Worm (Caenorhabditis elegans) whole organism, L4 larva: ENCODE results near the gene oac-7.

ENCODE experiments used
- D1046.2 ChIP-seq: fragments of 200-800 bp; sonication (Bioruptor generic); IDR thresholded peaks from 2 replicates; pipeline ENCODE4 v1.3.6; 2022; ENCODE audit warnings: missing genetic modification characterization, missing compliant biosample characterization
- F10B5.3 ChIP-seq: sonication (generic microtip); optimal IDR thresholded peaks from 2 replicates; lab custom pipeline; 2016; ENCODE audit warnings: mild to moderate bottlenecking, missing genetic modification characterization, missing compliant biosample characterization
- F26F4.8 ChIP-seq: fragments of 200-800 bp; sonication (Bioruptor generic); conservative IDR thresholded peaks from 2 replicates; pipeline ENCODE4 v1.3.6; 2022; ENCODE audit warnings: missing genetic modification characterization, missing compliant biosample characterization
- Y5F2A.4 ChIP-seq: fragments of 200-800 bp; sonication (Bioruptor generic); optimal IDR thresholded peaks from 2 replicates; lab custom pipeline; 2018; ENCODE audit warnings: mild to moderate bottlenecking, missing genetic modification characterization, missing compliant biosample characterization
- ZK337.2 ChIP-seq: fragments of 200-800 bp; sonication (Bioruptor generic); IDR thresholded peaks from 2 replicates; pipeline ENCODE4 v1.3.6; 2022; ENCODE audit warnings: missing genetic modification reagents, missing genetic modification characterization, missing compliant biosample characterization
- ZK546.5 ChIP-seq, 2 experiments: sonication (generic microtip); optimal IDR thresholded peaks; 2 replicates each; lab custom pipeline; 2017; ENCODE audit warnings: missing biosample characterization in 2 of 2, missing genetic modification characterization in 2 of 2
- aha-1 ChIP-seq: fragments of 150-350 bp; peaks from one replicate; lab custom pipeline; 2014; ENCODE audit warnings: missing biosample characterization, missing genetic modification characterization
- aly-2 ChIP-seq: sonication (generic microtip); optimal IDR thresholded peaks from 2 replicates; lab custom pipeline; 2018; ENCODE audit warnings: missing biosample characterization, missing genetic modification characterization
- arid-1 ChIP-seq: fragments of 200-800 bp; sonication (Bioruptor generic); conservative IDR thresholded peaks from 2 replicates; pipeline ENCODE4 v1.3.6; 2022; ENCODE audit warnings: missing genetic modification reagents, missing genetic modification characterization, missing compliant biosample characterization
- ceh-20 ChIP-seq: fragments of 200-800 bp; sonication (Bioruptor generic); IDR thresholded peaks from 2 replicates; pipeline ENCODE4 v1.3.6; 2022; ENCODE audit warnings: missing genetic modification reagents, missing genetic modification characterization, missing compliant biosample characterization
- ceh-32 ChIP-seq: sonication (generic microtip); optimal IDR thresholded peaks from 2 replicates; lab custom pipeline; 2016; ENCODE audit warnings: mild to moderate bottlenecking, missing genetic modification characterization, missing compliant biosample characterization; ENCODE audit not compliant: poor library complexity
- ceh-62 ChIP-seq: sonication (generic microtip); optimal IDR thresholded peaks from 2 replicates; lab custom pipeline; 2017; ENCODE audit warnings: missing biosample characterization, missing genetic modification characterization
- ces-1 ChIP-seq: fragments of 150-350 bp; sonication (generic microtip); optimal IDR thresholded peaks from 4 replicates; lab custom pipeline; 2014; ENCODE audit warnings: missing biosample characterization, missing genetic modification reagents, missing genetic modification characterization
- cey-2 ChIP-seq: sonication (generic microtip); optimal IDR thresholded peaks from 3 replicates; lab custom pipeline; 2017; ENCODE audit warnings: missing genetic modification characterization, mild to moderate bottlenecking, missing compliant biosample characterization, antibody characterized with exemption, borderline replicate concordance; ENCODE audit not compliant: insufficient read depth
- ctbp-1 ChIP-seq: fragments of 200-800 bp; sonication (Bioruptor generic); IDR thresholded peaks from 2 replicates; pipeline ENCODE4 v1.3.6; 2022; ENCODE audit warnings: missing genetic modification reagents, missing genetic modification characterization, missing compliant biosample characterization
- daf-16 ChIP-seq, 3 experiments: sonication (generic microtip); optimal IDR thresholded peaks; 2 replicates each; lab custom pipeline; 2016 to 2017; ENCODE audit warnings: missing genetic modification characterization in 3 of 3, missing genetic modification reagents in 3 of 3, mild to moderate bottlenecking in 2 of 3, missing compliant biosample characterization in 2 of 3, missing biosample characterization in 1 of 3, moderate library complexity in 1 of 3
- daf-19 ChIP-seq: fragments of 200-800 bp; sonication (Bioruptor generic); conservative IDR thresholded peaks from 2 replicates; pipeline ENCODE4 v1.3.6; 2022; ENCODE audit warnings: missing genetic modification characterization, missing compliant biosample characterization
- dmd-8 ChIP-seq: fragments of 200-800 bp; sonication (Bioruptor generic); IDR thresholded peaks from 2 replicates; pipeline ENCODE4 v1.3.6; 2022; ENCODE audit warnings: missing genetic modification characterization, missing compliant biosample characterization
- dmd-9 ChIP-seq: fragments of 200-800 bp; sonication (Bioruptor generic); IDR thresholded peaks from 2 replicates; pipeline ENCODE4 v1.3.6; 2022; ENCODE audit warnings: missing genetic modification reagents, missing genetic modification characterization, missing compliant biosample characterization
- dpl-1 ChIP-seq: fragments of 150-350 bp; optimal IDR thresholded peaks from 2 replicates; lab custom pipeline; 2014; ENCODE audit warnings: missing biosample characterization, missing genetic modification reagents, missing genetic modification characterization
- duxl-1 ChIP-seq: sonication (generic microtip); optimal IDR thresholded peaks from 2 replicates; lab custom pipeline; 2016; ENCODE audit warnings: mild to moderate bottlenecking, missing genetic modification characterization, moderate library complexity, missing compliant biosample characterization; ENCODE audit not compliant: poor library complexity
- dve-1 ChIP-seq: sonication (generic microtip); optimal IDR thresholded peaks from 2 replicates; lab custom pipeline; 2017; ENCODE audit warnings: antibody characterized with exemption, mild to moderate bottlenecking, missing genetic modification characterization, missing compliant biosample characterization; ENCODE audit not compliant: insufficient read depth
- egl-43 ChIP-seq: fragments of 200-800 bp; sonication (Bioruptor generic); IDR thresholded peaks from 2 replicates; pipeline ENCODE4 v1.3.6; 2022; ENCODE audit warnings: missing genetic modification reagents, missing genetic modification characterization, missing compliant biosample characterization
- fos-1 ChIP-seq: fragments of 150-350 bp; optimal IDR thresholded peaks from 2 replicates; lab custom pipeline; 2014; ENCODE audit warnings: missing biosample characterization, missing genetic modification characterization
- jun-1 ChIP-seq: fragments of 150-350 bp; optimal IDR thresholded peaks from 2 replicates; lab custom pipeline; 2014; ENCODE audit warnings: missing biosample characterization, missing genetic modification reagents, missing genetic modification characterization
- lin-1 ChIP-seq: fragments of 200-800 bp; sonication (Bioruptor generic); IDR thresholded peaks from 2 replicates; pipeline ENCODE4 v1.3.6; 2022; ENCODE audit warnings: missing genetic modification reagents, missing genetic modification characterization, missing compliant biosample characterization
- lin-15B ChIP-seq: fragments of 150-350 bp; sonication (generic microtip); optimal IDR thresholded peaks from 3 replicates; lab custom pipeline; 2014; ENCODE audit warnings: missing biosample characterization, missing genetic modification characterization
- lin-29 ChIP-seq: fragments of 200-800 bp; sonication (Bioruptor generic); IDR thresholded peaks from 2 replicates; pipeline ENCODE4 v1.3.6; 2022; ENCODE audit warnings: missing genetic modification reagents, missing genetic modification characterization, missing compliant biosample characterization
- lin-39 ChIP-seq: fragments of 150-350 bp; optimal IDR thresholded peaks from 2 replicates; lab custom pipeline; 2014; ENCODE audit warnings: missing biosample characterization, missing genetic modification reagents, missing genetic modification characterization
- lir-3 ChIP-seq: sonication (generic microtip); optimal IDR thresholded peaks from 2 replicates; lab custom pipeline; 2016; ENCODE audit warnings: mild to moderate bottlenecking, missing genetic modification characterization, missing compliant biosample characterization
- lsy-2 ChIP-seq, 2 experiments: fragments of 150-350 bp in 1 of 2; sonication (generic microtip) in 1 of 2; optimal IDR thresholded peaks; 2 replicates each; lab custom pipeline; 2014 to 2017; ENCODE audit warnings: missing biosample characterization in 2 of 2, missing genetic modification characterization in 2 of 2
- madf-5 ChIP-seq, 2 experiments: fragments of 200-800 bp; sonication (Bioruptor generic); IDR thresholded peaks; 2 replicates each; pipeline ENCODE4 v1.3.6; 2022; ENCODE audit warnings: missing compliant biosample characterization in 2 of 2, missing genetic modification characterization in 2 of 2
- madf-9 ChIP-seq: fragments of 200-800 bp; sonication (Bioruptor generic); conservative IDR thresholded peaks from 2 replicates; pipeline ENCODE4 v1.3.6; 2022; ENCODE audit warnings: missing genetic modification reagents, missing genetic modification characterization, missing compliant biosample characterization
- mdt-29 ChIP-seq: fragments of 200-800 bp; sonication (Bioruptor generic); IDR thresholded peaks from 2 replicates; pipeline ENCODE4 v1.3.6; 2022; ENCODE audit warnings: missing genetic modification reagents, missing genetic modification characterization, missing compliant biosample characterization
- mep-1 ChIP-seq: fragments of 150-350 bp; sonication (generic microtip); optimal IDR thresholded peaks from 3 replicates; lab custom pipeline; 2014; ENCODE audit warnings: missing biosample characterization, missing genetic modification characterization
- mxl-2 ChIP-seq: fragments of 200-800 bp; sonication (Bioruptor generic); conservative IDR thresholded peaks from 2 replicates; pipeline ENCODE4 v1.3.6; 2022; ENCODE audit warnings: missing genetic modification reagents, missing genetic modification characterization, missing compliant biosample characterization
- mxl-3 ChIP-seq: fragments of 200-800 bp; sonication (Bioruptor generic); optimal IDR thresholded peaks from 2 replicates; lab custom pipeline; 2018; ENCODE audit warnings: mild to moderate bottlenecking, missing genetic modification characterization, missing compliant biosample characterization
- nhr-42 ChIP-seq: fragments of 200-800 bp; sonication (Bioruptor generic); IDR thresholded peaks from 2 replicates; pipeline ENCODE4 v1.3.6; 2022; ENCODE audit warnings: missing genetic modification characterization, missing compliant biosample characterization
- nhr-6 ChIP-seq: fragments of 150-350 bp; optimal IDR thresholded peaks from 2 replicates; lab custom pipeline; 2014; ENCODE audit warnings: missing biosample characterization, missing genetic modification characterization
- nhr-77 ChIP-seq: fragments of 150-350 bp; optimal IDR thresholded peaks from 2 replicates; lab custom pipeline; 2014; ENCODE audit warnings: missing biosample characterization, missing genetic modification characterization
- pha-4 ChIP-seq, 2 experiments: fragments of 150-350 bp in 1 of 2; fragments of 200-800 bp in 1 of 2; sonication (Bioruptor generic) in 1 of 2; IDR thresholded peaks in 1 of 2; optimal IDR thresholded peaks in 1 of 2; 2 replicates each; pipeline versions ENCODE4 v1.3.6 to Lab custom; 2014 to 2022; ENCODE audit warnings: missing genetic modification characterization in 2 of 2, missing genetic modification reagents in 2 of 2, missing biosample characterization in 1 of 2, missing compliant biosample characterization in 1 of 2
- pqm-1 ChIP-seq: sonication (generic microtip); optimal IDR thresholded peaks from 2 replicates; lab custom pipeline; 2017; ENCODE audit warnings: missing biosample characterization, missing genetic modification characterization
- rbr-2 ChIP-seq: sonication (generic microtip); optimal IDR thresholded peaks from 2 replicates; lab custom pipeline; 2016; ENCODE audit warnings: missing genotype, missing genetic modification characterization, missing compliant biosample characterization
- set-16 ChIP-seq: fragments of 200-800 bp; sonication (Bioruptor generic); IDR thresholded peaks from 2 replicates; pipeline ENCODE4 v1.3.6; 2022; ENCODE audit warnings: missing genetic modification reagents, missing genetic modification characterization, missing compliant biosample characterization
- spr-1 ChIP-seq: sonication (generic microtip); optimal IDR thresholded peaks from 2 replicates; lab custom pipeline; 2016; ENCODE audit warnings: mild to moderate bottlenecking, missing genetic modification characterization, missing compliant biosample characterization
- tag-97 ChIP-seq: fragments of 200-800 bp; sonication (Bioruptor generic); IDR thresholded peaks from 2 replicates; pipeline ENCODE4 v1.3.6; 2022; ENCODE audit warnings: missing genetic modification characterization, missing compliant biosample characterization
- unc-130 ChIP-seq: sonication (generic microtip); optimal IDR thresholded peaks from 2 replicates; lab custom pipeline; 2016; ENCODE audit warnings: missing genetic modification reagents, missing genetic modification characterization, missing compliant biosample characterization
- vab-7 ChIP-seq: fragments of 200-800 bp; sonication (Bioruptor generic); IDR thresholded peaks from 2 replicates; pipeline ENCODE4 v1.3.6; 2022; ENCODE audit warnings: missing genetic modification reagents, missing genetic modification characterization, missing compliant biosample characterization
- zag-1 ChIP-seq: fragments of 150-350 bp; optimal IDR thresholded peaks from 2 replicates; lab custom pipeline; 2014; ENCODE audit warnings: missing biosample characterization, missing genetic modification characterization
- zip-2 ChIP-seq: fragments of 150-350 bp; optimal IDR thresholded peaks from 2 replicates; lab custom pipeline; 2014; ENCODE audit warnings: missing biosample characterization, missing genetic modification characterization
- ztf-11 ChIP-seq: fragments of 150-350 bp; optimal IDR thresholded peaks from 2 replicates; lab custom pipeline; 2014; ENCODE audit warnings: missing biosample characterization, missing genetic modification characterization

oac-7 gene

DNA sequence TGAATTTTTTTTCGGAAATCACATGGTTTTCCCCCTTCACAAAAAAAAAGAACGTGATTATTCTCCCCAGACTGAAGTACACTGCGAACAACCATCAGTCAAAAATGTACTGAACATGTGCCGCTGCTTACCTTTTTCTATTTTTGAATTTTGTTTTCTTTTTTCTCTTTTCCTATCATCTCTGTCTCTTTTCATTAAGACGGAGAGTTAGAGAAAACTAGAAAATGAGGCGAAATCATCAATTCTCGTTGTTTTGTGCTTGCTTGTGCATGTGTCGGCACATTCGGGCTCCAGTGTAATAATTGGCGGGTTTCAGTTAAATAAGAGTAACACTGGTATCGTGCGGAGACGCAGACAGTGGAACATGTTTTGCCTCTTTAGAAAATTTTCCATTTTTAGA lies 42.7 kb downstream of the oac-7 start (continued):
- TF ChIP-seq ceh-32 (tag; lab: Kevin White, UChicago) (no peak), dve-1 (peak; percentile 59), aly-2 (no peak), mdt-29 (no peak), ZK337.2 (GFP tag; lab: Robert Waterston, UW) (no peak), zip-2 (tag; lab: Kevin White, UChicago) (no peak), pha-4 (GFP tag; IDR thresholded peaks at IDR 0.05; lab: Robert Waterston, UW) (no peak), pha-4 (tag; optimal IDR thresholded peaks at IDR 0.05; lab: Kevin White, UChicago) (no peak), mxl-2 (GFP tag; lab: Robert Waterston, UW) (no peak), aha-1 (no peak), set-16 (GFP tag; lab: Robert Waterston, UW) (no peak), ZK546.5 (tag; optimal IDR thresholded peaks at IDR 0.05; lab: Kevin White, UChicago) (no peak), lin-1 (GFP tag; lab: Robert Waterston, UW) (no peak), nhr-6 (tag; lab: Kevin White, UChicago) (no peak), lir-3 (no peak), pqm-1 (tag; lab: Kevin White, UChicago) (no peak), fos-1 (tag; lab: Kevin White, UChicago) (no peak), jun-1 (tag; lab: Kevin White, UChicago) (no peak), ctbp-1 (GFP tag; lab: Robert Waterston, UW) (0 out of 2 replicates have a peak, but pooled peaks have one; percentile 32), lin-15B (no peak), arid-1 (no peak), cey-2 (tag; lab: Kevin White, UChicago) (no peak), zag-1 (tag; lab: Kevin White, UChicago) (no peak), unc-130 (GFP tag; lab: Kevin White, UChicago) (no peak), duxl-1 (tag; lab: Kevin White, UChicago) (no peak), ceh-20 (GFP tag; lab: Robert Waterston, UW) (no peak; the same call in 1 of the 2 replicates), nhr-42 (GFP tag; lab: Robert Waterston, UW) (no peak), spr-1 (tag; lab: Kevin White, UChicago) (no peak), nhr-77 (peak; percentile 50), vab-7 (GFP tag; lab: Robert Waterston, UW) (no peak), lin-39 (no peak), ces-1 (no peak), egl-43 (GFP tag; lab: Robert Waterston, UW) (no peak), F10B5.3 (no peak), Y5F2A.4 (GFP tag; lab: Kevin White, UChicago) (no peak), daf-19 (GFP tag; lab: Robert Waterston, UW) (no peak), tag-97 (GFP tag; lab: Robert Waterston, UW) (no peak), madf-9 (no peak), daf-16 (GFP tag; optimal IDR thresholded peaks at IDR 0.05; lab: Kevin White, UChicago) (peak in 1 of 2 experiments; percentile 90), daf-16 (tag; optimal IDR thresholded peaks at IDR 0.05; lab: Kevin White, UChicago) (peak; percentile 85), lin-29 (no peak), F26F4.8 (no peak), mep-1 (peak; percentile 43), mxl-3 (GFP tag; lab: Kevin White, UChicago) (peak; percentile 37), D1046.2 (GFP tag; lab: Robert Waterston, UW) (no peak), ztf-11 (tag; lab: Kevin White, UChicago) (no peak), dmd-8 (GFP tag; lab: Robert Waterston, UW) (no peak), lsy-2 (tag; optimal IDR thresholded peaks at IDR 0.05; lab: Kevin White, UChicago) (peak in 1 of 2 experiments; percentile 48), ceh-62 (no peak), dmd-9 (GFP tag; lab: Robert Waterston, UW) (no peak), madf-5 (GFP tag; IDR thresholded peaks at IDR 0.05; lab: Robert Waterston, UW) (no peak), rbr-2 (peak; percentile 9), dpl-1 (GFP tag; lab: Kevin White, UChicago) (no peak)
